Fruit fly (Drosophila melanogaster): Measurements from ENCODE around the gene CG15260.

CG15260 gene

DNA sequence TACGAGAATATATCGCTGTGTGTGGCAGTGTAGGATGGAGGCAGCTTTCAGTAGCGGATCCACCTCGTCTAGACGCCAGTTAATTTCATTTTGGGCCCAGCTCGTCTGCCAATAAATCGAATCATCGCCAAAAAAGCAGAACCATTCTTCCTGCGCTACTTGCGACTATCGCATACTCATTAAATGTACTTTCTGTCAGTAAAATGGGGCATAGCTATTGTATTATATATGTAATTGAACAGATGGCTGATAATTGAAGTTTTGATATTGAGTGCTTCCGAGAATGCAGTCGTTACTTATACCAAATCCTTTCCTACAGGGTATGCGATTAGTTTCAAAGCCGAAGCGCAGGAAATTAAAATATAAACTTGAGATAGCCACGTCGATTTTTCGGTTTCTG is 47.3 kb downstream of the CG15260 start (continued):
- no peak for TF ChIP-seq rib (GFP tag; IDR thresholded peaks at IDR 0.05)
- no peak for TF ChIP-seq CG6654 (GFP tag; optimal IDR thresholded peaks at IDR 0.05)
- TF ChIP-seq wdn (GFP tag; IDR thresholded peaks at IDR 0.05) = no peak
- TF ChIP-seq nerfin-2 (GFP tag; IDR thresholded peaks at IDR 0.05; ENCODE audit: partially characterized antibody) = peak; percentile 63; the same call in 1 of the 2 replicates
- TF ChIP-seq slp2 (GFP tag; optimal IDR thresholded peaks at IDR 0.05) = no peak
- no peak for TF ChIP-seq dati (GFP tag; IDR thresholded peaks at IDR 0.05)
- no peak for TF ChIP-seq CG34422 (GFP tag; IDR thresholded peaks at IDR 0.05)
- peak; percentile 19 for TF ChIP-seq sens (GFP tag)
- no peak for TF ChIP-seq ftz-f1 (GFP tag; optimal IDR thresholded peaks at IDR 0.05)
- no peak for TF ChIP-seq CHES-1-like (GFP tag; optimal IDR thresholded peaks at IDR 0.05)
- TF ChIP-seq stwl (tag; optimal IDR thresholded peaks at IDR 0.05) = no peak

DNA sequence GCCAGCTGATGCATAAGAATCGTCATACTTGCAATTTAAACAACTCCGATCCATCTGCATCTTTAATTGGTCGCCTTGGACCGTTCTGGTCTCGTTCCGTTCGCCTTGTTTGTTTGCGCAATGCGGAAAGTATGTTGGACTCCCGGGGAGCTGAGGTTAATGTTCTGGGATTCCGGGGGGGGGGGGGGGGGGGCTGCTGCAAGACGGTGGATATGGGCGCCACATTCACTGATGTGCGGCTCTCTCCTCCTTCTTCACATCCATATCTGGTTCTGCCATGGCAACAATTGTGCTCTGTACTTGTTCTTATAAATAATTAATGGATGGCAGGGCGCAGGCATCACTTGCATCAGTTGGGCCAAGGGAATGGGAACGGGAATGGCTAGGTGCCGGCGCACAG is 48.6 kb downstream of the CG15260 start:
- TF ChIP-seq CG33213 (GFP tag; optimal IDR thresholded peaks at IDR 0.05) = no peak
- no peak for TF ChIP-seq CG6654 (GFP tag; optimal IDR thresholded peaks at IDR 0.05)
- no peak for TF ChIP-seq CG7987 (GFP tag; optimal IDR thresholded peaks at IDR 0.05)
- no peak for TF ChIP-seq sqz (GFP tag; optimal IDR thresholded peaks at IDR 0.05)
- no peak for TF ChIP-seq Nf-YA (GFP tag; IDR thresholded peaks at IDR 0.05)
- no peak for TF ChIP-seq pho (GFP tag; optimal IDR thresholded peaks at IDR 0.05)
- peak; percentile 29 for TF ChIP-seq Ets65A (GFP tag)
- TF ChIP-seq CG1792 (GFP tag; optimal IDR thresholded peaks at IDR 0.05) = no peak
- peak; percentile 81 for TF ChIP-seq Hr39 (optimal IDR thresholded peaks at IDR 0.05)
- no peak for TF ChIP-seq CG18262 (tag; optimal IDR thresholded peaks at IDR 0.05)
- 0 out of 2 replicates have a peak, but pooled peaks have one; percentile 0 for TF ChIP-seq CG10959 (GFP tag; IDR thresholded peaks at IDR 0.05)
- TF ChIP-seq Atf6 (GFP tag; IDR thresholded peaks at IDR 0.05) = no peak
- TF ChIP-seq tin (GFP tag; optimal IDR thresholded peaks at IDR 0.05) = no peak
- TF ChIP-seq CG30431 (GFP tag; optimal IDR thresholded peaks at IDR 0.05) = no peak
- no peak for TF ChIP-seq CG7271 (tag; optimal IDR thresholded peaks at IDR 0.05)

All from whole organism, embryonic.